Worm (Caenorhabditis elegans) whole organism, L4/young adult: ENCODE results near the gene T24A6.16.
"Not testable (repeated sequence)": the region's sequence is repeated elsewhere in the genome, so short reads cannot be mapped to it uniquely, and the experiment has no call there.

Experiments used
- W03F9.2 ChIP-seq: fragments of 150-350 bp; optimal IDR thresholded peaks from 2 replicates; lab custom pipeline; 2014; ENCODE audit warnings: missing biosample characterization, missing genetic modification characterization
- dao-5 ChIP-seq: sonication (generic microtip); optimal IDR thresholded peaks from 2 replicates; lab custom pipeline; 2016; ENCODE audit warnings: missing genotype, missing genetic modification characterization, moderate library complexity, missing compliant biosample characterization
- him-1 ChIP-seq: sonication (generic microtip); optimal IDR thresholded peaks from 2 replicates; lab custom pipeline; 2016; ENCODE audit warnings: missing genotype, missing genetic modification reagents, missing genetic modification characterization, missing compliant biosample characterization

T24A6.16 gene

DNA sequence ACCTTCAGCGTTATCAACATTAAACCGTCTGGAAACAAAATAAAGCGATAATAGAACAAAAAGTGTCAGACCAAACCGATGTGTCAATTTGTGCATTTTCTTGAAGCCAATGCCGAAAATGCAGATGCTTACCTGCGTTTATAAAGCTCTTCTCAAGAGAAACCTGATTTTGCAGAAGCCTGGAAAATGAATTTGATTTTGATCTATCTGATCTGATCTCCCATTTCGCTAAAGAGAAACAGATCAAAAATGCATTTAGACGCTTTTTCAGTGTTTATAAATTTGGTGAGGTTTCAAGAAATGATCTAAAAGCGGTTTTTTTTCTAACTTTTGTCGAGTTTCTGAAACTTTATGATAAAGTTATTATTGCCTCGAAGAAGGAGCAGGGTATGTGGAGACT, at the start of gene T24A6.16:
Gene T24A6.16 (minus strand): TSS at position 101 of the 400 bp plus-strand sequence.
- TF ChIP-seq W03F9.2; dao-5 (tag; lab: Kevin White, UChicago); him-1 (tag; lab: Kevin White, UChicago): not testable (repeated sequence)

DNA sequence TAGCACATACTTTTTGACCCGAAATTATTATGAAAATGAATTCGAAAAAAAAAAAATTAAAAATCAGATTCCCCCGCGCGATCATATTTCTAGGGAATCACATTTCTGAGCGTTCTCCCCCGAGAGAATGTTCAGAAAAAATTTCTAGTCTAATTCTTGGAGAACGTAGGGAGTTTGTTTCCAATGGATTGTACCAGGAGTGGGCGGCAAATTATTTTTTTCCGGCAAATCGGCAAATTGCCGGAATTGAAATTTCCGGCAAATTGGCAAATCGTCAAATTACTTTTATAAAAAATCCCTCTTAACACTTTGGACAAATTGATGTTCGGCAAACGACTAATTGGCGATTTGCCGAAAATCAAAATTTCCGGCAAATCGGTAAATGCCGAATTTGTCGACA, 48.9 kb upstream of the T24A6.16 start, which contains the start of gene T22F3.10:
Gene T22F3.10 (minus strand): TSS at position 101 of the 400 bp plus-strand sequence.
- TF ChIP-seq dao-5 (tag; lab: Kevin White, UChicago) (no peak), him-1 (tag; lab: Kevin White, UChicago) (no peak), W03F9.2 (no peak)

DNA sequence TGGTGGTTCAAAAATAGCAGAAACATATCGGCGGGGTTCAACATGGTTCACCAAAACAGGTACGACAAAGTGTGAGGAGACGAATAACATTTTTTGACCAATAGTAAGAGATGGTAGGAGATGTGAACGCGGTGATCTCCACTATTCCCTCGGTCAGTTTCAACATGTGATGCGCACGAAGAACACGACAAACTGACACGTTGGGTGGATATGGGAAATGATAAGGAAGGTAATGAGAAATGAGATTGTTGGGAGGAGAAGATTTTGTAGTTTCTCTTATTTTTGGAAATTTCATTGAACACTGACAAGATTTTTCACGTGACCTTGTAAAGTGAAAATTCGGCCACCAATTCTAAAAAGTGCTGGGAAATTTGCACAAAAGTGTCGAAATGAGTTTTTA, 48.0 kb upstream of the T24A6.16 start:
- TF ChIP-seq W03F9.2 (no peak), dao-5 (tag; lab: Kevin White, UChicago) (no peak), him-1 (tag; lab: Kevin White, UChicago) (no peak)

DNA sequence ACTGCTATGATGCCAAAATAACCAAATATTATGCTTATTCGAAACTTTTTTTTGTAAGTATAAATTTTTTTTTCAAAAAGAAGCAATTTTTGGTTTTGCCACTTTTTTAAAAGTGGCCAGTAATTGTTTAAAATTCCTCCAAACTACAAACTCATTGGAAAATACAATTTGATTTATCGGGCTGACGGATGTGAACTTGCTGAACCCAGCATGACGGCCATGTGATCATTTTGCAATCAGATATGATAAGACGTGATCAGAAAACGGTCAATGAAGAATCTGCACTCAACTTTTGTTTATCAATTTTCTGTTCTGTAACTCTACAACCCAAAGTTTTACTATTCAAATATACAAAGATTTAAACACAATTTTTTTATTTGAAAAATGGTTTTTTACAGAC, 43.7 kb upstream of the T24A6.16 start:
- TF ChIP-seq dao-5 (tag; lab: Kevin White, UChicago): no peak

DNA sequence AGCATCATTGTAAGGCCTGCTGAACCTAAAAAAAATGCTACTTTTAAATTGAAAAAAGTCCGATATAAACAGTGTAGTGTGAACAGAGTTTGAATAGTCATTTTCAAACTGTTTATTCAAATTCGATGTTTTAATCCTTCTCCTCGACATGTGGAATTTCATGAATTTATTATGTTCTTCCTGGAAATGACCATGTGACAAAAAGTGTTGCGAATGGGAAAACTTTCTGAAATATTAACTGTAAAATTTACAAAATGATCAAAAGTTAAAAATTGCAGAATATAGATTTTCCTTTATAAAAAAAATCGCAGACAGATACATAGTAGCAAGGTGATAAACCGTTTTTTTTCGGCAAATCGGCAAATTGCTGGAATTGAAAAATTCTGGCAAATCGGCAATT, 42.6 kb upstream of the T24A6.16 start, which contains the start of gene T22F3.8:
Gene T22F3.8 (minus strand): TSS at position 101 of the 400 bp plus-strand sequence.
- TF ChIP-seq W03F9.2: no peak
- no peak for TF ChIP-seq dao-5 (tag; lab: Kevin White, UChicago)
- TF ChIP-seq him-1 (tag; lab: Kevin White, UChicago): no peak

DNA sequence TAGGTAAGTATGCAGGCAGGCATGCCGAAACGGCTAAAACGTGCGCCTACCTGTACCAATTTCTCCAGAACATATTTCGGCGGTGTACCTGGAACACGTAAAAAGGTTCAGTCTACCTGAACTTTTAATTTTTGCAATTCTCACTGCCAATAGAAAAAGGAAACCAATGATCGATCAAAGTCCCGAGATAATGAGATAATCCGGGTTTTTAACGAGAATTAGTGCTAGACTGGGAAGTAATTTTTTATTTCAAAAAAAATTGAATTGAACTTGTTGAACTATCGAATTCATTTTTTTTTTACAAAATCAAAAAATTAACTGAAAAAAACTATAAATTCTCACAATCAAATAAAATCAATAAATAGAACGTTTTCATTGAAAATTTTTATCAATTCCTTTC, 37.8 kb upstream of the T24A6.16 start, which contains the start of gene T22F3.7:
Gene T22F3.7 (minus strand): TSS at position 101 of the 400 bp plus-strand sequence.
- no peak for TF ChIP-seq W03F9.2
- no peak for TF ChIP-seq dao-5 (tag; lab: Kevin White, UChicago)
- TF ChIP-seq him-1 (tag; lab: Kevin White, UChicago): no peak

DNA sequence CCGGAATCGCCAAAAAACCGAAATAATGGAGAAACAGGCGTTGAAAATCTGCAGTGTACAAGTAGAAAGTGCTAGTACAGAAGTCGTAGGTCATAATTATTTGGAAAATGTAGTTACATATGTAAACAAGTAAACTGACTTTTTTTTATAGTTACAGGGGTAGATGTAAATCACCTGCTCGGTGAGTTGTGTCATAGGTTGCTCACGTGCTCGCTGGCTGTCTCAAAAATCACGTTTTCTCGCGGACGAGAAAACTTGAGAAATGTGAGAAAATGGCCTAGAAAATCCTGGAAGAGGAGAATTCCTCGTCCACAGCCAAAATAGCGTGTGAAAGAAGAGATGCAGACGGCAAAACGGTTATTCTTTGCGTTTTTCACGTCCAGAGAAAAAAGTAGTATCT, 34.3 kb upstream of the T24A6.16 start, which contains the start of gene srh-212:
Gene srh-212 (minus strand): TSS at position 101 of the 400 bp plus-strand sequence.
- not testable (repeated sequence) for TF ChIP-seq W03F9.2; him-1 (tag; lab: Kevin White, UChicago); dao-5 (tag; lab: Kevin White, UChicago)

DNA sequence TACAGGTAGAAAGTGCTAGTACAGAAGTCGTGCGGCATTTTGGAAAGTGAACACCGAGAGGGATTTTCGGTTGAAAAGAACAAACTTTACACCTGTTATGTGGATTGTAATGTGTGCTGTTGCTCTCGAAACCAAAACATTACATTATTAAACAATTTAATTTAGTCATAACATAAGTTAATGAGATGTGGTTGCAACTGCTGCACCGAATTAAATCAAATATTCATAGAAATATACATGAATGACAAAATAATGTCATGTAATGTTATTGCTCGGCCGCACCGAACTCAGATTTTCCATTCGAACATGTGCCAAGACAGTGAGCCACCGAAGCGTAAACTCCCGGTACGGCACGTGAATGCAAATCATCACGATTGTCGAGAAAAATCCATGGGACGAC, 32.2 kb upstream of the T24A6.16 start, which contains the start of gene srh-213:
Gene srh-213 (minus strand): TSS at position 101 of the 400 bp plus-strand sequence.
- TF ChIP-seq him-1 (tag; lab: Kevin White, UChicago): no peak
- TF ChIP-seq dao-5 (tag; lab: Kevin White, UChicago): no peak
- TF ChIP-seq W03F9.2: no peak

DNA sequence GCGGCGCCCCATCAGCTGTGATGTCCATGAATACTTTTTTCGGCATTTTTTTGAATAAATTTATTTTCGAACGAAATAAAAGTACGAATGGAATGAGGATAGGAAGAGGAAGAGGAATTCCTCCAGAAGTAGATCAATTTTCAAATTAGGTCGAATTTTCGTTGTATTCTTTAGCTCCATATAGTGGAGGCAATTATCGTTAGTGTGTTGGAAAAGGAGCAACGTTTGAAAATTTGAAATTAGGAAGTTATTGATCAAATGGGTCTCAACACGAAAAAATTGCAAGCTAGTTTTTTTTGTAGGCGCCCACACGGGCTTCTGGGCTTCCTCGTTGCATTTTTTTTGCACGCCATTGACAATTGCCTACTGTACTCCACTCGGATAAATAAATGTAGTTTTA, 29.4 kb upstream of the T24A6.16 start, which contains the start of gene T22F3.12:
Gene T22F3.12 (minus strand): TSS at position 101 of the 400 bp plus-strand sequence.
- TF ChIP-seq dao-5 (tag; lab: Kevin White, UChicago) (no peak), him-1 (tag; lab: Kevin White, UChicago) (no peak), W03F9.2 (no peak)

DNA sequence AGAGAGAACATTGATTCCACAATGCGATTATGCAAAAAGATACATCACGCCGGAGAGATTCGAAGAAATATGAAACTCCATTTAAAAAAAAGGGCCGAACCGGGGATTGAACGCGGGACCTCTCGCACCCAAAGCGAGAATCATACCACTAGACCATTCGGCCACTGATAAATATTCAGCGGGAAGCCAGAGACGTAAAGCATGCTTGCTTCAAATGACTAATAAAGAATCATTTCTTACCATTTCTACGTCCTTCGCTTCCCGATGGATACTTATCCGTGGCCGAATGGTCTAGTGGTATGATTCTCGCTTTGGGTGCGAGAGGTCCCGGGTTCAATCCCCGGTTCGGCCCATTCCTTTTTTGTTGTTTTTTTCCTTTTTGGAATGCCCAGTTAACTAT, 25.5 kb upstream of the T24A6.16 start:
- TF ChIP-seq dao-5 (tag; lab: Kevin White, UChicago) (no peak), W03F9.2 (no peak), him-1 (tag; lab: Kevin White, UChicago) (no peak)

DNA sequence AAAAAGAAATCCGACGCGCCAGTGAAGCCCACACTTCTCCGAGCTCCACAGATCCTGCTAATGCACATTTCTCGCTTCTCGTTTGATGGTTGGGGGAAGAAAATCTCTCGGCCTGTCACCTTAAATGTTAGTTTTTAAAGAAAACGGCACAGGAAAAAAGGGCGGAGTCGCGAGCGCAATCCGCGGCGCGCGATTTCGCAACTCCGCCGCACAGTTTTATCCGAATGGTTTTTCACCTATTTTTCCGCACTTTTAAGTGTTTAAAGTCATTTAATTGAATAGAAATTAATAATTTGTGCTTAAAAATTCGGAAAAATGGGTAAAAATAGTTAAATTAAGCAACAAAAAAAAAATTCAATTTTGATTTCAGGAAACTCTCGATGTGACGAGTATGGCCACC, 24.9 kb upstream of the T24A6.16 start:
- TF ChIP-seq dao-5 (tag; lab: Kevin White, UChicago) (no peak), W03F9.2 (no peak), him-1 (tag; lab: Kevin White, UChicago) (no peak)

DNA sequence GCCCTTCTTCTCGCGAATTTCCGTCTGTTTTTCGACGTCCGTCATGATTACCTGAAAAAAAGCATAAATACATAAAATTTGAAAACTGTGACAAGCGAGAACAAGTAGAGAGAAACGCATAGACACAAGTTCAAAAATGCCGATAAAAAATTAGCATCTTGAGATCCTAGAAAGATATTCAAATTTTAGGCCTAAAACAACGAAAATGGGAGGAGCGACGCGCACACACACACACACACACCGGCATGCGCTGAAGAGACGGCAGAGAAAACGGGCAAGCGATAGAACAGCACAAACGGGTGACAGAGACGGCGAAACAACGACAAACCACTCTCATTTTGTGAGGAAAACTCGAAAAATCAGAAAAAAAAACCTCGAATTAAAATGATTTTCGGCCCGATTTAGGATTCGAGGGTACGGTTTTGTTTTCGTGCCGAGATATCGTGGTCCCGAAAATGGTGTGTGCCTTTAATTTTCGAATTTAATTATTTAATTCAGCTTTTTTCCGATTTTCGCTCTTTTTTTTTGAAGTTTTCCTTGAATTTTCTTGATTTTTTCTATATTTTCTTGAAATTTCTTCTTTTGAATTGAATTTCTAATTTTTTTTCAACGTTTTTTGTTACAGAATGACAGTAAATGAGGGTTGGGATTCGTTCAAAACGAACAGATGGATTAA, 23.4 kb upstream of the T24A6.16 start, which contains the start of the genes rpl-11.1 and T22F3.2:
Gene rpl-11.1 (minus strand): TSS at position 51 of the 676 bp plus-strand sequence.
Gene T22F3.2 (plus strand): TSS at position 626 of the 676 bp plus-strand sequence.
- TF ChIP-seq dao-5 (tag; lab: Kevin White, UChicago): no peak
- TF ChIP-seq W03F9.2: no peak
- TF ChIP-seq him-1 (tag; lab: Kevin White, UChicago): no peak

DNA sequence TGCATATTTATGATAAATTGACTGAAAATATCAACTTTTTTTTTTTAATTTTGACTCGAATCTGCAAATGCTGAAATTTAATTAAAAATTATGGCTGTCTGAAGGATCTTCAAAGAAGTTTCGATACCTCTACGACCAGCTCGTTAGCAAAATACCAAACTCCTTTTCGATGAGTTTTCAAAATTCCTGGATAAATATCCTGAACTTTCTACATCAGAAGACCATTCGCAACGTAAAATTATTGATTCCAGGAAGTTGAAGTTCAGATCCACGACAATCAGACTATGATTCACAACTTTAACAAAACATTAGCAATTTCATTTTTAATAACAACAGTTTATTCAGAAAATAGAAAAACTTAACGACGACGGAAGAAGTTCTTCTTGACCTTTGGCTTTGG, 22.3 kb upstream of the T24A6.16 start:
- TF ChIP-seq him-1 (tag; lab: Kevin White, UChicago) (no peak), W03F9.2 (no peak), dao-5 (tag; lab: Kevin White, UChicago) (no peak)

DNA sequence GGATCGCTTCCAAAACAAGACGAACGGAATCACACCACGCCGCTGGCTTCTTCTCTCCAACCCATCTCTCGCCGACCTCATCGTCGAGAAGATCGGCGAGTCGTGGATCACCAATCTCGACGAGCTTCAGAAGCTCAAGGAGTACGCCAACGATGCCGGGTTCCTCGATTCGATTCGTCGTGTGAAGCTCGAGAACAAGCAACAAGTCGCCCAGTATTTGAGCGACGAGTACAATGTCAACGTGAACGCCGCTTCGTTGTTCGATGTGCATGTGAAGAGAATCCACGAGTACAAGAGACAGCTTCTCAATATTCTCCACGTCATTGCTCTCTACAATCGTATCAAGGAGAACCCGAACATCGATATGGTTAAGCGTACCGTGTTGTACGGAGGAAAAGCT, 20.9 kb upstream of the T24A6.16 start:
- TF ChIP-seq him-1 (tag; lab: Kevin White, UChicago) (no peak), W03F9.2 (no peak), dao-5 (tag; lab: Kevin White, UChicago) (no peak)
